Worm (Caenorhabditis elegans) whole organism, mixed stage, embryonic: ENCODE data around the gene sri-10.

Experiments used
- ceh-83 ChIP-seq: fragments of 200-800 bp; sonication (Bioruptor generic); optimal IDR thresholded peaks from 2 replicates; lab custom pipeline; 2018; ENCODE audit warnings: mild to moderate bottlenecking, missing genetic modification characterization, missing compliant biosample characterization
- drap-1 ChIP-seq: fragments of 200-800 bp; sonication (Bioruptor generic); optimal IDR thresholded peaks from 3 replicates; lab custom pipeline; 2018; ENCODE audit warnings: mild to moderate bottlenecking, missing genetic modification characterization, missing compliant biosample characterization
- mab-5 ChIP-seq: fragments of 150-350 bp; optimal IDR thresholded peaks from 2 replicates; lab custom pipeline; 2014; ENCODE audit warnings: missing biosample characterization, missing genetic modification characterization
- mep-1 ChIP-seq: fragments of 150-350 bp; optimal IDR thresholded peaks from 2 replicates; lab custom pipeline; 2017; ENCODE audit warnings: missing biosample characterization, missing genetic modification reagents, missing genetic modification characterization, inconsistent platforms
- nhr-12 ChIP-seq: fragments of 150-350 bp; optimal IDR thresholded peaks from 2 replicates; lab custom pipeline; 2014; ENCODE audit warnings: missing biosample characterization, missing genetic modification characterization
- nhr-76 ChIP-seq: sonication (generic microtip); optimal IDR thresholded peaks from 2 replicates; lab custom pipeline; 2017; ENCODE audit warnings: missing biosample characterization, missing genetic modification characterization
- pha-4 ChIP-seq: fragments of 150-350 bp; optimal IDR thresholded peaks from 2 replicates; lab custom pipeline; 2018; ENCODE audit warnings: missing biosample characterization, missing genetic modification reagents, missing genetic modification characterization
- sem-2 ChIP-seq: fragments of 200-800 bp; sonication (Bioruptor generic); optimal IDR thresholded peaks from 2 replicates; lab custom pipeline; 2018; ENCODE audit warnings: mild to moderate bottlenecking, missing genetic modification characterization, missing compliant biosample characterization
- snpc-4 ChIP-seq: fragments of 150-350 bp; optimal IDR thresholded peaks from 2 replicates; lab custom pipeline; 2014; ENCODE audit warnings: missing biosample characterization, missing genetic modification characterization
- sptf-1 ChIP-seq: sonication (generic microtip); optimal IDR thresholded peaks from 2 replicates; lab custom pipeline; 2017; ENCODE audit warnings: mild to moderate bottlenecking, missing genetic modification characterization, moderate library complexity, missing compliant biosample characterization
- ztf-11 ChIP-seq: fragments of 150-350 bp; optimal IDR thresholded peaks from 2 replicates; lab custom pipeline; 2014; ENCODE audit warnings: missing biosample characterization, missing genetic modification characterization

ce11 chrV:18848578-18848977, 42.3 kb upstream of the sri-10 start:
- no peak for TF ChIP-seq mep-1 (tag; lab: Kevin White, UChicago)
- TF ChIP-seq sem-2 (GFP tag; lab: Kevin White, UChicago): no peak
- no peak for TF ChIP-seq snpc-4 (tag; lab: Kevin White, UChicago)
- TF ChIP-seq pha-4 (tag; lab: Kevin White, UChicago): no peak
- no peak for TF ChIP-seq drap-1 (GFP tag; lab: Kevin White, UChicago)
- no peak for TF ChIP-seq nhr-12 (tag; lab: Kevin White, UChicago)
- TF ChIP-seq sptf-1: no peak
- TF ChIP-seq nhr-76: no peak
- TF ChIP-seq mab-5 (tag; lab: Kevin White, UChicago): no peak
- TF ChIP-seq ztf-11: no peak
- no peak for TF ChIP-seq ceh-83 (GFP tag; lab: Kevin White, UChicago)
